Worm (Caenorhabditis elegans): ENCODE data around the gene C44H4.8.
A peak's percentile ranks its signal among the peaks of the same experiment; 100 is the strongest.

C44H4.8 gene

ce11 chrX:14594825-14595224 lies at the start of gene C44H4.8:
C44H4.8 (plus strand) TSS chrX:14595125.
- no peak for TF ChIP-seq egl-43 (GFP tag; IDR thresholded peaks at IDR 0.05)
- no peak for TF ChIP-seq skn-1 (tag; optimal IDR thresholded peaks at IDR 0.05)
- TF ChIP-seq ceh-62 (tag; optimal IDR thresholded peaks at IDR 0.05) = no peak
- no peak for TF ChIP-seq R02D3.7 (tag; optimal IDR thresholded peaks at IDR 0.05)
- TF ChIP-seq php-3 (GFP tag; IDR thresholded peaks at IDR 0.05) = no peak
- TF ChIP-seq daf-19 (GFP tag; conservative IDR thresholded peaks at IDR 0.05) = no peak
- TF ChIP-seq dve-1 (tag; optimal IDR thresholded peaks at IDR 0.05; ENCODE audit: insufficient read depth) = no peak
- no peak for TF ChIP-seq rbr-2 (tag; optimal IDR thresholded peaks at IDR 0.05)
- TF ChIP-seq spr-1 (tag; optimal IDR thresholded peaks at IDR 0.05) = no peak
- no peak for TF ChIP-seq sdz-12 (GFP tag; optimal IDR thresholded peaks at IDR 0.05)
- no peak for TF ChIP-seq F37D6.2 (tag; optimal IDR thresholded peaks at IDR 0.05)

- TF ChIP-seq nhr-77 (tag; optimal IDR thresholded peaks at IDR 0.05) (no peak), jun-1 (tag; optimal IDR thresholded peaks at IDR 0.05) (no peak), vab-7 (GFP tag; IDR thresholded peaks at IDR 0.05) (no peak), aha-1 (tag) (no peak), set-16 (GFP tag; IDR thresholded peaks at IDR 0.05) (no peak), skn-1 (tag; optimal IDR thresholded peaks at IDR 0.05) (no peak), lin-39 (tag; optimal IDR thresholded peaks at IDR 0.05) (no peak), mxl-3 (GFP tag; optimal IDR thresholded peaks at IDR 0.05) (no peak), Y48G9A.11 (GFP tag; IDR thresholded peaks at IDR 0.05) (no peak), ztf-11 (tag; optimal IDR thresholded peaks at IDR 0.05) (no peak), nhr-41 (GFP tag; IDR thresholded peaks at IDR 0.05) (no peak), lir-3 (tag; optimal IDR thresholded peaks at IDR 0.05) (no peak), nhr-76 (tag; optimal IDR thresholded peaks at IDR 0.05) (no peak), ceh-62 (tag; optimal IDR thresholded peaks at IDR 0.05) (no peak)
These were observed 49.4 kb upstream of the C44H4.8 start, which contains the start of gene enri-2 for ce11 chrX:14545543-14545942. enri-2 (plus strand) TSS chrX:14545843.

ce11 chrX:14549709-14550199 lies 45.2 kb upstream of the C44H4.8 start, which contains the start of gene ram-5:
ram-5 (plus strand) TSS chrX:14550149.
- TF ChIP-seq daf-19 (GFP tag; conservative IDR thresholded peaks at IDR 0.05) (no peak), nhr-6 (tag; optimal IDR thresholded peaks at IDR 0.05) (no peak), lim-7 (GFP tag; IDR thresholded peaks at IDR 0.05) (no peak), php-3 (GFP tag; IDR thresholded peaks at IDR 0.05) (no peak), aha-1 (tag) (peak; percentile 95), Y75B8A.6 (GFP tag; IDR thresholded peaks at IDR 0.05) (no peak), hlh-11 (tag; optimal IDR thresholded peaks at IDR 0.05) (no peak), dve-1 (tag; optimal IDR thresholded peaks at IDR 0.05; ENCODE audit: insufficient read depth) (no peak)

ce11 chrX:14556403-14556802 lies 38.5 kb upstream of the C44H4.8 start:
- no peak for TF ChIP-seq T26A8.4 (GFP tag; IDR thresholded peaks at IDR 0.05)
- no peak for TF ChIP-seq ZK337.2 (GFP tag; IDR thresholded peaks at IDR 0.05)
- TF ChIP-seq vab-7 (GFP tag; IDR thresholded peaks at IDR 0.05) = no peak
- TF ChIP-seq hlh-30 (tag; optimal IDR thresholded peaks at IDR 0.05; ENCODE audit: insufficient read depth) = peak; percentile 78
- no peak for TF ChIP-seq zfp-3 (GFP tag; conservative IDR thresholded peaks at IDR 0.05)
- no peak for TF ChIP-seq Y5F2A.4 (GFP tag; optimal IDR thresholded peaks at IDR 0.05)
- peak; percentile 24 for TF ChIP-seq nhr-28 (tag; optimal IDR thresholded peaks at IDR 0.05)
- no peak for TF ChIP-seq tra-1 (GFP tag; IDR thresholded peaks at IDR 0.05)
- TF ChIP-seq dpl-1 (GFP tag; optimal IDR thresholded peaks at IDR 0.05) = no peak
- TF ChIP-seq Y105C5A.15 (GFP tag; IDR thresholded peaks at IDR 0.05) = no peak
- no peak for TF ChIP-seq attf-4 (tag; optimal IDR thresholded peaks at IDR 0.05)
- TF ChIP-seq lsy-2 (tag; optimal IDR thresholded peaks at IDR 0.05) = no peak
- no peak for TF ChIP-seq unc-39 (tag; optimal IDR thresholded peaks at IDR 0.05)
- TF ChIP-seq nhr-77 (tag; optimal IDR thresholded peaks at IDR 0.05) = no peak
- no peak for TF ChIP-seq zip-2 (tag; optimal IDR thresholded peaks at IDR 0.05)
- TF ChIP-seq dmd-6 (GFP tag; IDR thresholded peaks at IDR 0.05) = peak; percentile 33; the same call in 1 of the 2 replicates
- no peak for TF ChIP-seq F10B5.3 (tag; optimal IDR thresholded peaks at IDR 0.05)
- TF ChIP-seq aha-1 (tag) = peak; percentile 65
- TF ChIP-seq ztf-7 (tag; optimal IDR thresholded peaks at IDR 0.05) = no peak
- no peak for TF ChIP-seq mxl-3 (GFP tag; optimal IDR thresholded peaks at IDR 0.05)
- no peak for TF ChIP-seq cey-2 (tag; optimal IDR thresholded peaks at IDR 0.05; ENCODE audit: borderline replicate concordance, insufficient read depth)
